Fruit fly (Drosophila melanogaster): Measurements from ENCODE around the gene CG17721.

The CG17721 gene

dm6 chr3R:11199227-11199835 is 35.6 kb upstream of the CG17721 start (continued):
- peak; percentile 64 for TF ChIP-seq CG34376 (GFP tag; optimal IDR thresholded peaks at IDR 0.05)
- TF ChIP-seq Deaf1 (tag; optimal IDR thresholded peaks at IDR 0.05), result peak; percentile 23
- TF ChIP-seq mirr (GFP tag; optimal IDR thresholded peaks at IDR 0.05), result peak; percentile 86

DNA sequence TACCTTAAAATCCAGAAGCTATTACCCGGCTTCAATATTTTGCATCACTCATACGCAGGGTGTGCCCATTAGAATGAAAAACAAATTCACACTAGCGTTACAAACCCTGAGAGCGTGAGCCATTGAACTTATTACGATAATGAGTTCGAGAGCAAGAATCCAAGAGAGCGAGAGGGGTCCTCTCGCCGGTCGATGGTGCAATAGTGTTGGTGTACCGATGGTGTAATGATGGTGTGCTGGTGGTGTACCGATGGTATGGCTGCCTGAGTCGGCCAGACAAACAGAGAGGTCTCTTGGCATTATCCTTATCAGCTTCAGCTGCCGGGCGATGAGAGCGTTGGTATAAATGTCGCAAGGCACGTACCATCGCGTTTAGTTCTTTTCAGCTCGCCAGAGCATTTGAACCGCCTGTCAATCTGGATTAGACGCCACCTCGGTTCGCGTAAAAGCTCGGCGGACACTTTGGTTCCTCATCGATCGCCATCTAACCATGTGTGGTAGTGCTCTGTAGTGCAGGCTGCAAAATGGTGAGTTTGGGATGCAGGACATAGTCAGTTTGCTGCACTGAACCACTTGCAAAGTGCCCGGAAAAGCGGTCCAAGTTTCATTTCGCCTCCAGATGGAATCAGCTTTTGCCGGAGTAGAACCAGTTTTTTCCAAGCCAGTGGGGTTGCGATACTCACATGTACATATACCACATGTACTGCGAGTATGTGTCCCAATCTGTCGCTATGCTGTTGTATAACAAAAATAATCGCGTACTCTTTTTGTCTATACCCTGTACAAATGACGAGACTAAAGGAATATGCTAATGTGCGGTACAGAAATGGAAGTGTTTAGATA is 34.7 kb upstream of the CG17721 start:
- TF ChIP-seq CG11247 (GFP tag; IDR thresholded peaks at IDR 0.05) (0 out of 2 replicates have a peak, but pooled peaks have one; percentile 23), CG12769 (tag; optimal IDR thresholded peaks at IDR 0.05) (no peak), CG14710 (tag; optimal IDR thresholded peaks at IDR 0.05) (no peak), ewg (GFP tag; optimal IDR thresholded peaks at IDR 0.05) (peak; percentile 16), CG12071 (GFP tag; optimal IDR thresholded peaks at IDR 0.05) (peak; percentile 2), CG17385 (GFP tag; optimal IDR thresholded peaks at IDR 0.05) (peak; percentile 41), Hr51 (GFP tag; optimal IDR thresholded peaks at IDR 0.05) (no peak), cas (GFP tag; IDR thresholded peaks at IDR 0.05) (no peak), Fer1 (GFP tag; optimal IDR thresholded peaks at IDR 0.05) (no peak), chinmo (GFP tag; IDR thresholded peaks at IDR 0.05; ENCODE audit: partially characterized antibody) (0 out of 4 replicates have a peak, but pooled peaks have one; percentile 34), CG2129 (GFP tag; IDR thresholded peaks at IDR 0.05; ENCODE audit: partially characterized antibody) (no peak), CG3407 (GFP tag; optimal IDR thresholded peaks at IDR 0.05) (no peak), CG34376 (GFP tag; optimal IDR thresholded peaks at IDR 0.05) (peak; percentile 63), CG14667 (GFP tag; IDR thresholded peaks at IDR 0.05) (no peak), CG17361 (GFP tag; IDR thresholded peaks at IDR 0.05) (0 out of 3 replicates have a peak, but pooled peaks have one; percentile 46), unc-4 (GFP tag; IDR thresholded peaks at IDR 0.05; ENCODE audit: partially characterized antibody) (0 out of 2 replicates have a peak, but pooled peaks have one; percentile 15), ssp (GFP tag; IDR thresholded peaks at IDR 0.05) (no peak), CG14860 (GFP tag; IDR thresholded peaks at IDR 0.05; ENCODE audit: partially characterized antibody) (no peak), CG34422 (GFP tag; IDR thresholded peaks at IDR 0.05) (peak; percentile 13; the same call in 1 of the 3 replicates), CG10543 (GFP tag; optimal IDR thresholded peaks at IDR 0.05) (peak; percentile 30), bbx (GFP tag; IDR thresholded peaks at IDR 0.05; ENCODE audit: partially characterized antibody) (no peak), Med (GFP tag) (peak; percentile 57), mirr (GFP tag; optimal IDR thresholded peaks at IDR 0.05) (peak; percentile 65), cg (GFP tag; optimal IDR thresholded peaks at IDR 0.05) (peak; percentile 43), MESR4 (GFP tag; optimal IDR thresholded peaks at IDR 0.05) (no peak), CG7372 (GFP tag; IDR thresholded peaks at IDR 0.05) (peak; percentile 42; the same call in 1 of the 2 replicates), bsh (GFP tag; optimal IDR thresholded peaks at IDR 0.05) (no peak), CG1832 (GFP tag; optimal IDR thresholded peaks at IDR 0.05) (no peak), nom (GFP tag; optimal IDR thresholded peaks at IDR 0.05) (peak; percentile 1), Vsx1 (GFP tag; optimal IDR thresholded peaks at IDR 0.05) (peak; percentile 41), Pdp1 (GFP tag; optimal IDR thresholded peaks at IDR 0.05) (peak in 1 of 2 experiments; percentile 98), CG1529 (GFP tag; optimal IDR thresholded peaks at IDR 0.05) (peak; percentile 27), CG17829 (tag; optimal IDR thresholded peaks at IDR 0.05) (peak; percentile 14), CG17186 (GFP tag; optimal IDR thresholded peaks at IDR 0.05) (no peak), CG11456 (GFP tag; IDR thresholded peaks at IDR 0.05) (0 out of 3 replicates have a peak, but pooled peaks have one; percentile 36), wek (GFP tag; optimal IDR thresholded peaks at IDR 0.05) (peak; percentile 9), unpg (GFP tag; optimal IDR thresholded peaks at IDR 0.05) (no peak), stc (GFP tag; IDR thresholded peaks at IDR 0.05) (0 out of 2 replicates have a peak, but pooled peaks have one; percentile 16), CG12299 (tag; optimal IDR thresholded peaks at IDR 0.05) (no peak), Trl (optimal IDR thresholded peaks at IDR 0.05) (peak; percentile 41 to 84), Trl (GFP tag; optimal IDR thresholded peaks at IDR 0.05) (no peak), Ets65A (GFP tag) (peak; percentile 25)
